Fruit fly (Drosophila melanogaster) whole organism, embryonic: ENCODE data around the gene CG15643.
A peak's percentile ranks its signal among the peaks of the same experiment; 100 is the strongest.

ENCODE experiments used
- Ada2b ChIP-seq: fragments of 200-800 bp; sonication (Bioruptor generic); IDR thresholded peaks from 2 replicates; pipeline ENCODE4 v1.3.6; 2022; ENCODE audit warnings: missing biosample characterization, missing genetic modification characterization
- BtbVII ChIP-seq: fragments of 200-800 bp; sonication (Bioruptor generic); optimal IDR thresholded peaks from 3 replicates; lab custom pipeline; 2017; ENCODE audit warnings: missing biosample characterization, mild to moderate bottlenecking, missing genetic modification characterization
- C15 ChIP-seq: fragments of 200-800 bp; sonication (Bioruptor generic); IDR thresholded peaks from 3 replicates; pipeline ENCODE4 v1.3.6; 2022; ENCODE audit warnings: missing biosample characterization, missing genetic modification characterization
- CG10959 ChIP-seq: fragments of 200-800 bp; sonication (Bioruptor generic); IDR thresholded peaks from 2 replicates; pipeline ENCODE4 v1.3.6; 2022; ENCODE audit warnings: missing biosample characterization, missing genetic modification characterization
- CG11085 ChIP-seq: fragments of 200-800 bp; sonication (Bioruptor generic); IDR thresholded peaks from 2 replicates; pipeline ENCODE4 v1.3.6; 2022; ENCODE audit warnings: missing biosample characterization, missing genetic modification characterization
- CG12299 ChIP-seq: fragments of 200-800 bp; sonication (Bioruptor generic); optimal IDR thresholded peaks from 2 replicates; lab custom pipeline; 2018; ENCODE audit warnings: missing biosample characterization, mild to moderate bottlenecking, missing genetic modification characterization
- CG13624 ChIP-seq: fragments of 200-800 bp; sonication (Bioruptor generic); optimal IDR thresholded peaks from 2 replicates; lab custom pipeline; 2016; ENCODE audit warnings: missing biosample characterization, missing genetic modification characterization
- CG14441 ChIP-seq: fragments of 200-800 bp; sonication (Bioruptor generic); IDR thresholded peaks from 2 replicates; pipeline ENCODE4 v1.3.6; 2022; ENCODE audit warnings: missing biosample characterization, missing genetic modification characterization
- CG14710 ChIP-seq: fragments of 200-800 bp; sonication (Bioruptor generic); optimal IDR thresholded peaks from 3 replicates; lab custom pipeline; 2019; ENCODE audit warnings: missing biosample characterization, mild to moderate bottlenecking, missing genetic modification characterization, moderate library complexity
- CG15514 ChIP-seq: fragments of 200-800 bp; sonication (Bioruptor generic); optimal IDR thresholded peaks from 3 replicates; lab custom pipeline; 2017; ENCODE audit warnings: missing biosample characterization, missing genetic modification characterization, mild to moderate bottlenecking, moderate library complexity, missing genetic modification reagents
- CG17359 ChIP-seq: fragments of 200-800 bp; sonication (Bioruptor generic); optimal IDR thresholded peaks from 3 replicates; lab custom pipeline; 2018; ENCODE audit warnings: missing biosample characterization, mild to moderate bottlenecking, missing genetic modification characterization, moderate library complexity
- CG17912 ChIP-seq: fragments of 200-800 bp; sonication (Bioruptor generic); optimal IDR thresholded peaks from 2 replicates; lab custom pipeline; 2018; ENCODE audit warnings: missing biosample characterization, mild to moderate bottlenecking, missing genetic modification characterization
- CG18262 ChIP-seq: fragments of 200-800 bp; optimal IDR thresholded peaks from 3 replicates; lab custom pipeline; 2019; ENCODE audit warnings: missing biosample characterization, mild to moderate bottlenecking, missing genetic modification characterization, moderate library complexity
- CG1832 ChIP-seq: fragments of 200-800 bp; sonication (Bioruptor generic); optimal IDR thresholded peaks from 2 replicates; lab custom pipeline; 2017; ENCODE audit warnings: missing biosample characterization, mild to moderate bottlenecking, missing genetic modification characterization, inconsistent platforms
- CG31388 ChIP-seq: fragments of 200-800 bp; sonication (Bioruptor generic); optimal IDR thresholded peaks from 2 replicates; lab custom pipeline; 2016; ENCODE audit warnings: missing biosample characterization, missing genetic modification characterization
- CG3163 ChIP-seq: fragments of 200-800 bp; sonication (Bioruptor generic); optimal IDR thresholded peaks from 3 replicates; lab custom pipeline; 2016; ENCODE audit warnings: missing biosample characterization, missing genetic modification characterization
- CG32767 ChIP-seq: fragments of 200-800 bp; sonication (Bioruptor generic); IDR thresholded peaks from 2 replicates; pipeline ENCODE4 v1.3.6; 2022; ENCODE audit warnings: missing biosample characterization, missing genetic modification characterization
- CG4328 ChIP-seq: fragments of 200-800 bp; sonication (Bioruptor generic); optimal IDR thresholded peaks from 3 replicates; lab custom pipeline; 2017; ENCODE audit warnings: missing biosample characterization, missing genetic modification reagents, missing genetic modification characterization
- CG4730 ChIP-seq: fragments of 200-800 bp; sonication (Bioruptor generic); IDR thresholded peaks from 2 replicates; pipeline ENCODE4 v1.3.6; 2022; ENCODE audit warnings: missing biosample characterization, missing genetic modification characterization
- CG6175 ChIP-seq: fragments of 200-800 bp; sonication (Bioruptor generic); IDR thresholded peaks from 3 replicates; pipeline ENCODE4 v1.3.6; 2022; ENCODE audit warnings: missing biosample characterization, missing genetic modification characterization
- CG6689 ChIP-seq: fragments of 200-800 bp; sonication (Bioruptor generic); IDR thresholded peaks from 2 replicates; pipeline ENCODE4 v1.3.6; 2022; ENCODE audit warnings: missing biosample characterization, missing genetic modification characterization
- CG7357 ChIP-seq: fragments of 200-800 bp; sonication (Bioruptor generic); IDR thresholded peaks from 3 replicates; pipeline ENCODE4 v1.3.6; 2022; ENCODE audit warnings: missing biosample characterization, missing genetic modification characterization
- CG7963 ChIP-seq: fragments of 200-800 bp; sonication (Bioruptor generic); IDR thresholded peaks from 3 replicates; pipeline ENCODE4 v1.3.6; 2022; ENCODE audit warnings: missing biosample characterization, missing genetic modification characterization; ENCODE audit not compliant: partially characterized antibody
- CG7987 ChIP-seq: fragments of 200-800 bp; sonication (Bioruptor generic); optimal IDR thresholded peaks from 2 replicates; lab custom pipeline; 2018; ENCODE audit warnings: missing biosample characterization, mild to moderate bottlenecking, missing genetic modification characterization, moderate library complexity
- CG8290 ChIP-seq, 3 experiments: fragments of 200-800 bp; sonication (Bioruptor generic); optimal IDR thresholded peaks; 2 replicates each; lab custom pipeline; 2016 to 2019; ENCODE audit warnings: missing biosample characterization in 3 of 3, missing genetic modification characterization in 3 of 3, mild to moderate bottlenecking in 2 of 3, moderate library complexity in 1 of 3
- CG8388 ChIP-seq: fragments of 200-800 bp; sonication (Bioruptor generic); optimal IDR thresholded peaks from 2 replicates; lab custom pipeline; 2019; ENCODE audit warnings: missing biosample characterization, mild to moderate bottlenecking, missing genetic modification characterization, moderate library complexity
- D ChIP-seq, 2 experiments: fragments of 200-800 bp in 1 of 2; fragments of >200 bp in 1 of 2; sonication (Bioruptor generic) in 1 of 2; optimal IDR thresholded peaks; 2 replicates in 1 of 2; 3 replicates in 1 of 2; lab custom pipeline; 2017; ENCODE audit warnings: mild to moderate bottlenecking in 1 of 2, missing biosample characterization in 1 of 2, missing genetic modification characterization in 1 of 2, missing genetic modification reagents in 1 of 2
- Fer3 ChIP-seq: fragments of 200-800 bp; sonication (Bioruptor generic); optimal IDR thresholded peaks from 2 replicates; lab custom pipeline; 2018; ENCODE audit warnings: missing biosample characterization, mild to moderate bottlenecking, missing genetic modification characterization, moderate library complexity
- H2.0 ChIP-seq: fragments of 200-800 bp; sonication (Bioruptor generic); IDR thresholded peaks from 2 replicates; pipeline ENCODE4 v1.3.6; 2022; ENCODE audit warnings: missing biosample characterization, missing genetic modification characterization
- Hr3 ChIP-seq: fragments of 200-800 bp; sonication (Bioruptor generic); optimal IDR thresholded peaks from 3 replicates; lab custom pipeline; 2016; ENCODE audit warnings: missing biosample characterization, missing genetic modification characterization
- Jarid2 ChIP-seq: fragments of 200-800 bp; sonication (Bioruptor generic); optimal IDR thresholded peaks from 3 replicates; lab custom pipeline; 2017; ENCODE audit warnings: mild to moderate bottlenecking, missing biosample characterization, missing genetic modification reagents, missing genetic modification characterization
- Lim3 ChIP-seq: fragments of 200-800 bp; sonication (Bioruptor generic); IDR thresholded peaks from 2 replicates; pipeline ENCODE4 v1.3.6; 2022; ENCODE audit warnings: missing biosample characterization, missing genetic modification characterization
- Scr ChIP-seq: fragments of 200-800 bp; sonication (Bioruptor generic); IDR thresholded peaks from 2 replicates; pipeline ENCODE4 v1.3.6; 2022; ENCODE audit warnings: missing biosample characterization, missing genetic modification characterization; ENCODE audit not compliant: partially characterized antibody
- al ChIP-seq: fragments of 200-800 bp; sonication (Bioruptor generic); IDR thresholded peaks from 2 replicates; pipeline ENCODE4 v1.3.6; 2022; ENCODE audit warnings: missing biosample characterization, missing genetic modification characterization
- ap ChIP-seq: fragments of 200-800 bp; sonication (Bioruptor generic); IDR thresholded peaks from 2 replicates; pipeline ENCODE4 v1.3.6; 2022; ENCODE audit warnings: missing biosample characterization, missing genetic modification characterization
- ato ChIP-seq: fragments of 200-800 bp; sonication (Bioruptor generic); IDR thresholded peaks from 2 replicates; pipeline ENCODE4 v1.3.6; 2022; ENCODE audit warnings: missing biosample characterization, missing genetic modification characterization; ENCODE audit not compliant: partially characterized antibody
- bigmax ChIP-seq: fragments of 200-800 bp; sonication (Bioruptor generic); optimal IDR thresholded peaks from 2 replicates; lab custom pipeline; 2018; ENCODE audit warnings: missing biosample characterization, mild to moderate bottlenecking, missing genetic modification characterization
- corto ChIP-seq: fragments of 200-800 bp; sonication (Bioruptor generic); optimal IDR thresholded peaks from 2 replicates; lab custom pipeline; 2016; ENCODE audit warnings: missing biosample characterization, mild to moderate bottlenecking, missing genetic modification characterization, moderate library complexity
- fd3F ChIP-seq: fragments of 200-800 bp; sonication (Bioruptor generic); optimal IDR thresholded peaks from 2 replicates; lab custom pipeline; 2018; ENCODE audit warnings: missing biosample characterization, mild to moderate bottlenecking, missing genetic modification characterization, moderate library complexity
- gcm ChIP-seq: fragments of 200-800 bp; sonication (Bioruptor generic); optimal IDR thresholded peaks from 2 replicates; lab custom pipeline; 2019; ENCODE audit warnings: missing biosample characterization, mild to moderate bottlenecking, missing genetic modification characterization, moderate library complexity
- gt ChIP-seq: fragments of 200-800 bp; sonication (Bioruptor generic); IDR thresholded peaks from 2 replicates; pipeline ENCODE4 v1.3.6; 2022; ENCODE audit warnings: missing biosample characterization, missing genetic modification characterization
- klu ChIP-seq: fragments of 200-800 bp; sonication (Bioruptor generic); IDR thresholded peaks from 2 replicates; pipeline ENCODE4 v1.3.6; 2022; ENCODE audit warnings: missing biosample characterization, missing genetic modification characterization
- lilli ChIP-seq: fragments of 200-800 bp; sonication (Bioruptor generic); optimal IDR thresholded peaks from 3 replicates; lab custom pipeline; 2016; ENCODE audit warnings: missing biosample characterization, missing genetic modification characterization
- mld ChIP-seq: fragments of 200-800 bp; sonication (Bioruptor generic); IDR thresholded peaks from 3 replicates; pipeline ENCODE4 v1.3.6; 2022; ENCODE audit warnings: missing biosample characterization, missing genetic modification characterization; ENCODE audit not compliant: partially characterized antibody
- otp ChIP-seq: fragments of 200-800 bp; sonication (Bioruptor generic); IDR thresholded peaks from 3 replicates; pipeline ENCODE4, ENCODE4 v1.3.6; 2022; ENCODE audit warnings: missing biosample characterization, missing genetic modification characterization
- pan ChIP-seq, 4 experiments: fragments of >200 bp in 3 of 4; fragments of 200-800 bp in 1 of 4; sonication (Bioruptor generic) in 1 of 4; optimal IDR thresholded peaks in 3 of 4; IDR thresholded peaks in 1 of 4; 2 replicates each; pipeline versions ENCODE4 v1.3.6 to Lab custom; 2017 to 2022; ENCODE audit warnings: missing biosample characterization in 2 of 4, missing genetic modification characterization in 2 of 4, mixed read lengths in 1 of 4
- rib ChIP-seq: fragments of 200-800 bp; sonication (Bioruptor generic); IDR thresholded peaks from 2 replicates; pipeline ENCODE4 v1.3.6; 2022; ENCODE audit warnings: missing biosample characterization, missing genetic modification characterization
- sim ChIP-seq: fragments of 200-800 bp; sonication (Bioruptor generic); IDR thresholded peaks from 2 replicates; pipeline ENCODE4 v1.3.6; 2022; ENCODE audit warnings: missing biosample characterization, missing genetic modification characterization
- tna ChIP-seq: fragments of 200-800 bp; sonication (Bioruptor generic); IDR thresholded peaks from 2 replicates; pipeline ENCODE4 v1.3.6; 2022; ENCODE audit warnings: missing biosample characterization, missing genetic modification characterization; ENCODE audit not compliant: partially characterized antibody

The CG15643 gene

DNA sequence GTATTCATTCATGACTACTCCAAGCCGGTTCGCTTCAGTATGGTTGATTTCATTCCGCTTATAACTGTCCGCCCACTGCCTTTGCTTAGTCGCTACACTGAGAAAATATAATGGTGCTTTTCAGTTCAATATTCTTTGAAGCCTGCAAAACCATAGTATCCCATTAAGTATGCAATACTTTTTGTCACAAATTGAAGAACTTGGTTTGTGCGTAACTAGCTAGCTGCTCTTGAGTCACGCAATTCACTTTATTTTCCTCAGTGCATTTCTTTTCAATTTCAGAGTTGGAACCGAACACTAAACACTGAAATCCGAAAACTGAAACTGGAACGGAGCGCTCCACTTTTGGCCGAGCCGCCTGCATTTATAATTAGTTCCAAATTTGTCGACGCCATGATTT, 27.7 kb upstream of the CG15643 start (continued):
- peak; percentile 33 for TF ChIP-seq gcm (GFP tag; lab: Kevin White, UChicago)
- TF ChIP-seq CG6175 (GFP tag; lab: Robert Waterston, UW) = 0 out of 3 replicates have a peak, but pooled peaks have one; percentile 14
- peak; percentile 26 for TF ChIP-seq Jarid2
- no peak for TF ChIP-seq CG1832
- no peak for TF ChIP-seq rib (GFP tag; lab: Robert Waterston, UW)
- TF ChIP-seq CG8388 (GFP tag; lab: Kevin White, UChicago) = peak; percentile 23
- TF ChIP-seq Scr = no peak
- TF ChIP-seq corto = no peak
- no peak for TF ChIP-seq tna (GFP tag; lab: Robert Waterston, UW)
- TF ChIP-seq CG15514 (GFP tag; lab: Kevin White, UChicago) = peak; percentile 30
- TF ChIP-seq CG10959 (GFP tag; lab: Robert Waterston, UW) = no peak
- no peak for TF ChIP-seq D (optimal IDR thresholded peaks at IDR 0.05; lab: Kevin White, UChicago)
- TF ChIP-seq D (GFP tag; optimal IDR thresholded peaks at IDR 0.05; lab: Kevin White, UChicago) = no peak
- TF ChIP-seq sim (GFP tag; lab: Robert Waterston, UW) = no peak
- peak; percentile 72 for TF ChIP-seq CG17359 (tag; lab: Kevin White, UChicago)
- peak; percentile 0 for TF ChIP-seq CG14710 (tag; lab: Kevin White, UChicago)
- TF ChIP-seq pan (optimal IDR thresholded peaks at IDR 0.05; lab: Kevin White, UChicago) = no peak
- TF ChIP-seq pan (GFP tag; optimal IDR thresholded peaks at IDR 0.05 in 1 of 2, IDR thresholded peaks at IDR 0.05 in 1 of 2) = peak in 1 of 2 experiments; percentile 82
- TF ChIP-seq otp (GFP tag; lab: Robert Waterston, UW) = 0 out of 3 replicates have a peak, but pooled peaks have one; percentile 29
- no peak for TF ChIP-seq gt (GFP tag; lab: Robert Waterston, UW)
- TF ChIP-seq CG8290 (GFP tag; optimal IDR thresholded peaks at IDR 0.05; lab: Kevin White, UChicago) = no peak
- TF ChIP-seq CG8290 (tag; optimal IDR thresholded peaks at IDR 0.05; lab: Kevin White, UChicago) = peak in 1 of 2 experiments; percentile 78
- peak; percentile 29 for TF ChIP-seq BtbVII (GFP tag; lab: Kevin White, UChicago)
- no peak for TF ChIP-seq ato
- TF ChIP-seq ap (GFP tag; lab: Robert Waterston, UW) = peak; percentile 44; the same call in 1 of the 2 replicates
- TF ChIP-seq CG13624 (GFP tag; lab: Kevin White, UChicago) = peak; percentile 53
- peak; percentile 54 for TF ChIP-seq lilli (GFP tag; lab: Kevin White, UChicago)
- TF ChIP-seq Ada2b (GFP tag; lab: Robert Waterston, UW) = peak; percentile 52; the same call in 1 of the 2 replicates
- TF ChIP-seq CG17912 = no peak
- TF ChIP-seq CG4730 (GFP tag; lab: Robert Waterston, UW) = peak; percentile 55
- TF ChIP-seq klu (GFP tag; lab: Robert Waterston, UW) = no peak
- peak; percentile 77 for TF ChIP-seq CG14441 (GFP tag; lab: Robert Waterston, UW)
- TF ChIP-seq CG18262 (tag; lab: Kevin White, UChicago) = peak; percentile 38
- TF ChIP-seq mld (GFP tag; lab: Robert Waterston, UW) = no peak
- TF ChIP-seq CG31388 (GFP tag; lab: Kevin White, UChicago) = no peak
- TF ChIP-seq CG7987 = no peak
- no peak for TF ChIP-seq al (GFP tag; lab: Robert Waterston, UW)
- TF ChIP-seq H2.0 (GFP tag; lab: Robert Waterston, UW) = peak; percentile 49; the same call in 1 of the 2 replicates
- TF ChIP-seq CG4328 (GFP tag; lab: Kevin White, UChicago) = no peak
- TF ChIP-seq C15 (GFP tag; lab: Robert Waterston, UW) = no peak
- TF ChIP-seq CG3163 (GFP tag; lab: Kevin White, UChicago) = peak; percentile 6
- TF ChIP-seq CG12299 (tag; lab: Kevin White, UChicago) = peak; percentile 24
- TF ChIP-seq CG32767 = peak; percentile 43
- no peak for TF ChIP-seq Lim3
- no peak for TF ChIP-seq CG7963
- no peak for TF ChIP-seq CG7357 (GFP tag; lab: Robert Waterston, UW)
- TF ChIP-seq CG6689 (GFP tag; lab: Robert Waterston, UW) = peak; percentile 65
- no peak for TF ChIP-seq CG11085 (GFP tag; lab: Robert Waterston, UW)
- peak; percentile 45 for TF ChIP-seq Fer3 (tag; lab: Kevin White, UChicago)
- TF ChIP-seq fd3F (GFP tag; lab: Kevin White, UChicago) = peak; percentile 33
- TF ChIP-seq Hr3 = peak; percentile 34
- TF ChIP-seq bigmax (GFP tag; lab: Kevin White, UChicago) = no peak
